Worm (Caenorhabditis elegans) whole organism, midembryonic: ENCODE results near the gene T23D5.3.
"Not testable (repeated sequence)": the region's sequence is repeated elsewhere in the genome, so short reads cannot be mapped to it uniquely, and the experiment has no call there.

ENCODE experiments used
- T22C8.4 ChIP-seq: fragments of 200-800 bp; sonication (Bioruptor generic); IDR thresholded peaks from 2 replicates; pipeline ENCODE4 v1.3.6; 2022; ENCODE audit warnings: missing genetic modification characterization, missing compliant biosample characterization
- cog-1 ChIP-seq: sonication (generic microtip); optimal IDR thresholded peaks from 2 replicates; lab custom pipeline; 2016; ENCODE audit warnings: missing genetic modification characterization, missing compliant biosample characterization
- flt-1 ChIP-seq: fragments of 200-800 bp; sonication (Bioruptor generic); IDR thresholded peaks from 2 replicates; pipeline ENCODE4 v1.3.6; 2022; ENCODE audit warnings: missing genetic modification characterization, missing compliant biosample characterization
- klf-2 ChIP-seq: fragments of 200-800 bp; sonication (Bioruptor generic); conservative IDR thresholded peaks from 2 replicates; pipeline ENCODE4 v1.3.6; 2022; ENCODE audit warnings: missing genetic modification reagents, missing genetic modification characterization, missing compliant biosample characterization
- med-1 ChIP-seq: sonication (generic microtip); optimal IDR thresholded peaks from 2 replicates; lab custom pipeline; 2017; ENCODE audit warnings: missing genetic modification characterization, mild to moderate bottlenecking, missing compliant biosample characterization, antibody characterized with exemption, missing genetic modification reagents; ENCODE audit not compliant: insufficient read depth
- ref-1 ChIP-seq: fragments of 200-800 bp; sonication (Bioruptor generic); conservative IDR thresholded peaks from 2 replicates; pipeline ENCODE4 v1.3.6; 2022; ENCODE audit warnings: missing genetic modification reagents, missing genetic modification characterization, missing compliant biosample characterization
- tab-1 ChIP-seq: fragments of 200-800 bp; sonication (Bioruptor generic); IDR thresholded peaks from 2 replicates; pipeline ENCODE4 v1.3.6; 2022; ENCODE audit warnings: missing genetic modification characterization, missing compliant biosample characterization
- ztf-23 ChIP-seq: fragments of 200-800 bp; sonication (Bioruptor generic); IDR thresholded peaks from 2 replicates; pipeline ENCODE4 v1.3.6; 2022; ENCODE audit warnings: missing genetic modification reagents, missing genetic modification characterization, missing compliant biosample characterization
- ztf-29 ChIP-seq: fragments of 200-800 bp; sonication (Bioruptor generic); IDR thresholded peaks from 2 replicates; pipeline ENCODE4 v1.3.6; 2022; ENCODE audit warnings: missing genetic modification reagents, missing genetic modification characterization, missing compliant biosample characterization

T23D5.3 gene

ce11 chrV:15766122-15766594 lies 32.7 kb upstream of the T23D5.3 start, which contains the start of the genes haf-3 and F57A10.2:
haf-3 (minus strand) TSS chrV:15766172.
F57A10.2 (plus strand) TSS chrV:15766575.
- TF ChIP-seq ztf-23 (0 out of 2 replicates have a peak, but pooled peaks have one; percentile 53), cog-1 (peak; percentile 38), med-1 (no peak), ref-1 (GFP tag; lab: Robert Waterston, UW) (no peak), tab-1 (GFP tag; lab: Robert Waterston, UW) (no peak), T22C8.4 (GFP tag; lab: Robert Waterston, UW) (no peak), ztf-29 (GFP tag; lab: Robert Waterston, UW) (no peak), klf-2 (GFP tag; lab: Robert Waterston, UW) (0 out of 2 replicates have a peak, but pooled peaks have one; percentile 54), flt-1 (peak; percentile 67; the same call in 1 of the 2 replicates)

ce11 chrV:15758449-15758848 lies 25.0 kb upstream of the T23D5.3 start, which contains the start of gene str-9:
str-9 (plus strand) TSS chrV:15758749.
- no peak for TF ChIP-seq ztf-29 (GFP tag; lab: Robert Waterston, UW)
- no peak for TF ChIP-seq tab-1 (GFP tag; lab: Robert Waterston, UW)
- TF ChIP-seq klf-2 (GFP tag; lab: Robert Waterston, UW) = no peak
- TF ChIP-seq ztf-23 = no peak
- no peak for TF ChIP-seq cog-1
- TF ChIP-seq T22C8.4 (GFP tag; lab: Robert Waterston, UW) = no peak
- no peak for TF ChIP-seq med-1
- TF ChIP-seq ref-1 (GFP tag; lab: Robert Waterston, UW) = no peak
- TF ChIP-seq flt-1 = no peak

- TF ChIP-seq klf-2 (GFP tag; lab: Robert Waterston, UW) (no peak), ztf-29 (GFP tag; lab: Robert Waterston, UW) (no peak), tab-1 (GFP tag; lab: Robert Waterston, UW) (no peak), flt-1 (no peak), cog-1 (no peak), ref-1 (GFP tag; lab: Robert Waterston, UW) (no peak), med-1 (no peak), T22C8.4 (GFP tag; lab: Robert Waterston, UW) (no peak), ztf-23 (no peak)
Measured at ce11 chrV:15757645-15758044, 24.2 kb upstream of the T23D5.3 start.

DNA sequence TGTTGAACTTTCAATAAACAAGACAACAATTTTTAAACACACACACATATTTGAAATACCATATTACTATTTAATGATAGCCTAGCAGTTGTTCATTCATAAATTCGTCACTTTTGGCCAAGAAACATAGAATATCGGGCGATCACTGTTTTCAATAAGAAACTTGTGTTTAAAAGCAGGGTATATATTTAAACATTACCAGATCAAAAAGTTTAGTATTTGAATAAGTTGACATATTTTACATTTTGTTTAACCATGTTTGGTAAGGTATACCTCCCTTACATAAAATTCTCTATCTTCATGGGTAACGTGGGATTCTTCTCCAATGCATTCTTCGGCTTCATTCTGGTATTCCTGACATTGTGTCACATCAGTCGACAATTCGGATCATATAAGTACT lies 21.3 kb upstream of the T23D5.3 start, which contains the start of gene str-8:
Gene str-8 (plus strand): TSS at position 301 of the 400 bp plus-strand sequence.
- TF ChIP-seq cog-1; flt-1; klf-2 (GFP tag; lab: Robert Waterston, UW): not testable (repeated sequence)

- not testable (repeated sequence) for TF ChIP-seq cog-1; ztf-29 (GFP tag; lab: Robert Waterston, UW); ztf-23
Measured at ce11 chrV:15752941-15753340, 19.5 kb upstream of the T23D5.3 start, which contains the start of gene str-5. str-5 (plus strand) TSS chrV:15753241.

DNA sequence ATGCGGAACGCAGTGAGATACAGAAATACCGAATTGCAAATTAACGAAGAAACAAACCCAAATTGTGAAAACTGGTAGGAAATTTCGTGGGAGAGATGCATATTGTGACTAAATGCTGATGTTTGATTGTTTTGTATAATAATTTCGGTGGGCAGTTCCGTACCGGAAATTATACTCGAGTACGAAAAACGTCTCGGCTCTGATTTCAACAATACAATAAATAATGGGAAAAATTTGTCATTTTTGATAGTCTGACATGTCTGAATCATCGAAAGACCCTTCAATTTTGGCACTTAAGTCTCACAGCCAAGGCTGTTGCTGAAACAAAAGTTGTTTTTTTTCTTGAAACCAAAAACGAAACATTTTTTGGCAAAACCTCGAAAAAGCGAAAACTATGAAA lies 18.6 kb upstream of the T23D5.3 start, which contains the start of gene str-43:
Gene str-43 (minus strand): TSS at position 101 of the 400 bp plus-strand sequence.
- TF ChIP-seq ztf-23 (no peak), T22C8.4 (GFP tag; lab: Robert Waterston, UW) (no peak), klf-2 (GFP tag; lab: Robert Waterston, UW) (no peak), tab-1 (GFP tag; lab: Robert Waterston, UW) (no peak), ztf-29 (GFP tag; lab: Robert Waterston, UW) (no peak), med-1 (no peak), ref-1 (GFP tag; lab: Robert Waterston, UW) (no peak), cog-1 (no peak), flt-1 (no peak)

ce11 chrV:15750130-15750529 lies 16.7 kb upstream of the T23D5.3 start, which contains the start of gene str-6:
str-6 (minus strand) TSS chrV:15750230.
- TF ChIP-seq ztf-29 (GFP tag; lab: Robert Waterston, UW) (no peak), med-1 (no peak), ztf-23 (no peak), klf-2 (GFP tag; lab: Robert Waterston, UW) (no peak), cog-1 (no peak), ref-1 (GFP tag; lab: Robert Waterston, UW) (no peak), flt-1 (no peak), T22C8.4 (GFP tag; lab: Robert Waterston, UW) (no peak), tab-1 (GFP tag; lab: Robert Waterston, UW) (no peak)

- not testable (repeated sequence) for TF ChIP-seq klf-2, T22C8.4, ztf-29 (GFP tag; lab: Robert Waterston, UW)
Measured at ce11 chrV:15748343-15748742, 14.9 kb upstream of the T23D5.3 start, which contains the start of gene T23D5.8. T23D5.8 (minus strand) TSS chrV:15748443.

- TF ChIP-seq T22C8.4, ref-1, klf-2 (GFP tag; lab: Robert Waterston, UW): not testable (repeated sequence)
Measured at ce11 chrV:15744366-15744765, 10.9 kb upstream of the T23D5.3 start, which contains the start of gene str-19. str-19 (minus strand) TSS chrV:15744466.

ce11 chrV:15741851-15742250 lies 8.4 kb upstream of the T23D5.3 start, which contains the start of gene str-18:
str-18 (minus strand) TSS chrV:15741951.
- TF ChIP-seq klf-2 (GFP tag; lab: Robert Waterston, UW) (no peak), ref-1 (GFP tag; lab: Robert Waterston, UW) (no peak), med-1 (no peak), ztf-23 (no peak), cog-1 (no peak), flt-1 (no peak)
